Worm (Caenorhabditis elegans) whole organism, young adult: ENCODE data around the gene rrf-3.

Experiments
- B0035.1 ChIP-seq: sonication (generic microtip); optimal IDR thresholded peaks from 2 replicates; lab custom pipeline; 2016; ENCODE audit warnings: missing genetic modification characterization, mild to moderate bottlenecking, missing compliant biosample characterization, missing genotype, missing genetic modification reagents
- C17E4.6 ChIP-seq: fragments of 200-800 bp; sonication (Bioruptor generic); IDR thresholded peaks from 2 replicates; pipeline ENCODE4 v1.3.6; 2022; ENCODE audit warnings: missing genetic modification reagents, missing genetic modification characterization, missing compliant biosample characterization
- D2030.7 ChIP-seq: fragments of 200-800 bp; sonication (Bioruptor generic); IDR thresholded peaks from 2 replicates; pipeline ENCODE4 v1.3.6; 2022; ENCODE audit warnings: missing genetic modification reagents, missing genetic modification characterization, missing compliant biosample characterization
- F23B12.7 ChIP-seq: sonication (generic microtip); optimal IDR thresholded peaks from 2 replicates; lab custom pipeline; 2017; ENCODE audit warnings: missing genetic modification characterization, mild to moderate bottlenecking, missing compliant biosample characterization, antibody characterized with exemption, moderate library complexity; ENCODE audit not compliant: insufficient read depth
- F33H1.4 ChIP-seq: fragments of 200-800 bp; sonication (Bioruptor generic); IDR thresholded peaks from 2 replicates; pipeline ENCODE4 v1.3.6; 2022; ENCODE audit warnings: missing genetic modification reagents, missing genetic modification characterization, missing compliant biosample characterization
- F37B4.10 ChIP-seq: fragments of 200-800 bp; sonication (Bioruptor generic); IDR thresholded peaks from 2 replicates; pipeline ENCODE4 v1.3.6; 2022; ENCODE audit warnings: missing genetic modification characterization, missing compliant biosample characterization
- F39B2.1 ChIP-seq: fragments of 200-800 bp; sonication (Bioruptor generic); IDR thresholded peaks from 2 replicates; pipeline ENCODE4 v1.3.6; 2022; ENCODE audit warnings: missing genetic modification reagents, missing genetic modification characterization, missing compliant biosample characterization
- F49E8.2 ChIP-seq: sonication (generic microtip); optimal IDR thresholded peaks from 3 replicates; lab custom pipeline; 2017; ENCODE audit warnings: missing genetic modification characterization, mild to moderate bottlenecking, missing compliant biosample characterization, antibody characterized with exemption, moderate library complexity; ENCODE audit not compliant: insufficient read depth
- F52B5.7 ChIP-seq: sonication (generic microtip); optimal IDR thresholded peaks from 2 replicates; lab custom pipeline; 2016; ENCODE audit warnings: mild to moderate bottlenecking, missing genetic modification characterization, missing compliant biosample characterization
- F57C9.4 ChIP-seq: sonication (generic microtip); optimal IDR thresholded peaks from 2 replicates; lab custom pipeline; 2017; ENCODE audit warnings: mild to moderate bottlenecking, missing genetic modification characterization, missing compliant biosample characterization
- T07F8.4 ChIP-seq: sonication (generic microtip); optimal IDR thresholded peaks from 2 replicates; lab custom pipeline; 2016; ENCODE audit warnings: mild to moderate bottlenecking, missing genetic modification characterization, moderate library complexity, missing compliant biosample characterization
- Y53G8AR.9 ChIP-seq: fragments of 200-800 bp; sonication (Bioruptor generic); conservative IDR thresholded peaks from 2 replicates; pipeline ENCODE4 v1.3.6; 2022; ENCODE audit warnings: missing genetic modification reagents, missing genetic modification characterization, missing compliant biosample characterization
- Y56A3A.18 ChIP-seq: fragments of 200-800 bp; sonication (Bioruptor generic); IDR thresholded peaks from 2 replicates; pipeline ENCODE4 v1.3.6; 2022; ENCODE audit warnings: missing genetic modification reagents, missing genetic modification characterization, missing compliant biosample characterization
- Y67H2A.10 ChIP-seq: fragments of 200-800 bp; sonication (Bioruptor generic); conservative IDR thresholded peaks from 2 replicates; pipeline ENCODE4 v1.3.6; 2022; ENCODE audit warnings: missing genetic modification reagents, missing genetic modification characterization, missing compliant biosample characterization
- ZK185.1 ChIP-seq: sonication (generic microtip); optimal IDR thresholded peaks from 2 replicates; lab custom pipeline; 2016; ENCODE audit warnings: mild to moderate bottlenecking, missing genetic modification characterization, missing compliant biosample characterization; ENCODE audit not compliant: poor library complexity, severe bottlenecking
- attf-3 ChIP-seq: fragments of 200-800 bp; sonication (Bioruptor generic); conservative IDR thresholded peaks from 2 replicates; pipeline ENCODE4 v1.3.6; 2022; ENCODE audit warnings: missing genetic modification reagents, missing genetic modification characterization, missing compliant biosample characterization
- attf-6 ChIP-seq: fragments of 200-800 bp; sonication (Bioruptor generic); IDR thresholded peaks from 2 replicates; pipeline ENCODE4 v1.3.6; 2022; ENCODE audit warnings: missing genetic modification reagents, missing genetic modification characterization, missing compliant biosample characterization
- bed-1 ChIP-seq: fragments of 200-800 bp; sonication (Bioruptor generic); IDR thresholded peaks from 2 replicates; pipeline ENCODE4 v1.3.6; 2022; ENCODE audit warnings: missing genetic modification reagents, missing genetic modification characterization, missing compliant biosample characterization
- bed-2 ChIP-seq: fragments of 200-800 bp; sonication (Bioruptor generic); IDR thresholded peaks from 2 replicates; pipeline ENCODE4 v1.3.6; 2022; ENCODE audit warnings: missing genetic modification reagents, missing genetic modification characterization, missing compliant biosample characterization
- cebp-2 ChIP-seq: fragments of 200-800 bp; sonication (Bioruptor generic); IDR thresholded peaks from 2 replicates; pipeline ENCODE4 v1.3.6; 2022; ENCODE audit warnings: missing genetic modification characterization, missing compliant biosample characterization
- dox-1 ChIP-seq: fragments of 200-800 bp; sonication (Bioruptor generic); IDR thresholded peaks from 2 replicates; pipeline ENCODE4 v1.3.6; 2022; ENCODE audit warnings: missing genetic modification reagents, missing genetic modification characterization, missing compliant biosample characterization
- dpff-1 ChIP-seq: sonication (generic microtip); optimal IDR thresholded peaks from 2 replicates; lab custom pipeline; 2017; ENCODE audit warnings: mild to moderate bottlenecking, missing genetic modification characterization, missing compliant biosample characterization
- egl-18 ChIP-seq: fragments of 200-800 bp; sonication (Bioruptor generic); IDR thresholded peaks from 2 replicates; pipeline ENCODE4 v1.3.6; 2022; ENCODE audit warnings: missing genetic modification reagents, missing genetic modification characterization, missing compliant biosample characterization
- egrh-3 ChIP-seq: fragments of 200-800 bp; sonication (Bioruptor generic); IDR thresholded peaks from 2 replicates; pipeline ENCODE4 v1.3.6; 2022; ENCODE audit warnings: missing genetic modification reagents, missing genetic modification characterization, missing compliant biosample characterization
- him-1 ChIP-seq: sonication (generic microtip); optimal IDR thresholded peaks from 2 replicates; lab custom pipeline; 2016; ENCODE audit warnings: missing genotype, missing genetic modification reagents, missing genetic modification characterization, missing compliant biosample characterization
- hlh-12 ChIP-seq: sonication (generic microtip); optimal IDR thresholded peaks from 2 replicates; lab custom pipeline; 2016; ENCODE audit warnings: missing genetic modification characterization, missing compliant biosample characterization
- hrde-1 ChIP-seq: sonication (generic microtip); optimal IDR thresholded peaks from 2 replicates; lab custom pipeline; 2016; ENCODE audit warnings: missing genetic modification characterization, mild to moderate bottlenecking, missing compliant biosample characterization, moderate library complexity, missing genotype, missing genetic modification reagents, borderline replicate concordance
- let-526 ChIP-seq: fragments of 200-800 bp; sonication (Bioruptor generic); IDR thresholded peaks from 2 replicates; pipeline ENCODE4 v1.3.6; 2022; ENCODE audit warnings: missing genetic modification reagents, missing genetic modification characterization, missing compliant biosample characterization
- lin-26 ChIP-seq: fragments of 200-800 bp; sonication (Bioruptor generic); IDR thresholded peaks from 2 replicates; pipeline ENCODE4 v1.3.6; 2022; ENCODE audit warnings: missing genetic modification reagents, missing genetic modification characterization, missing compliant biosample characterization
- lin-54 ChIP-seq: fragments of 200-800 bp; sonication (Bioruptor generic); optimal IDR thresholded peaks from 2 replicates; lab custom pipeline; 2018; ENCODE audit warnings: mild to moderate bottlenecking, missing genetic modification characterization, missing compliant biosample characterization
- lir-1 ChIP-seq: fragments of 200-800 bp; sonication (Bioruptor generic); conservative IDR thresholded peaks from 2 replicates; pipeline ENCODE4 v1.3.6; 2022; ENCODE audit warnings: missing genetic modification reagents, missing genetic modification characterization, missing compliant biosample characterization
- lsy-27 ChIP-seq: sonication (generic microtip); optimal IDR thresholded peaks from 2 replicates; lab custom pipeline; 2017; ENCODE audit warnings: missing genetic modification characterization, mild to moderate bottlenecking, missing compliant biosample characterization, antibody characterized with exemption, missing genotype, borderline replicate concordance; ENCODE audit not compliant: insufficient read depth
- mel-28 ChIP-seq: sonication (generic microtip); optimal IDR thresholded peaks from 2 replicates; lab custom pipeline; 2016; ENCODE audit warnings: borderline replicate concordance, mild to moderate bottlenecking, missing genetic modification characterization, missing compliant biosample characterization
- mxl-1 ChIP-seq: sonication (generic microtip); optimal IDR thresholded peaks from 2 replicates; lab custom pipeline; 2016; ENCODE audit warnings: missing genetic modification characterization, missing compliant biosample characterization
- nfya-1 ChIP-seq: sonication (generic microtip); optimal IDR thresholded peaks from 2 replicates; lab custom pipeline; 2017; ENCODE audit warnings: antibody characterized with exemption, missing compliant biosample characterization, missing genetic modification characterization, borderline replicate concordance; ENCODE audit not compliant: insufficient read depth
- nfya-2 ChIP-seq: fragments of 200-800 bp; sonication (Bioruptor generic); IDR thresholded peaks from 2 replicates; pipeline ENCODE4 v1.3.6; 2022; ENCODE audit warnings: missing genetic modification reagents, missing genetic modification characterization, missing compliant biosample characterization
- nhr-120 ChIP-seq: fragments of 200-800 bp; sonication (Bioruptor generic); IDR thresholded peaks from 2 replicates; pipeline ENCODE4 v1.3.6; 2022; ENCODE audit warnings: missing genetic modification characterization, missing compliant biosample characterization
- nhr-80 ChIP-seq: sonication (generic microtip); optimal IDR thresholded peaks from 2 replicates; lab custom pipeline; 2016; ENCODE audit warnings: missing genetic modification characterization, missing compliant biosample characterization
- rcor-1 ChIP-seq: fragments of 200-800 bp; sonication (Bioruptor generic); IDR thresholded peaks from 2 replicates; pipeline ENCODE4 v1.3.6; 2022; ENCODE audit warnings: missing genetic modification reagents, missing genetic modification characterization, missing compliant biosample characterization
- rec-8 ChIP-seq, 2 experiments: sonication (generic microtip); optimal IDR thresholded peaks; 2 replicates each; lab custom pipeline; 2016; ENCODE audit warnings: mild to moderate bottlenecking in 2 of 2, missing genetic modification characterization in 2 of 2, missing genetic modification reagents in 2 of 2, missing genotype in 2 of 2, missing biosample characterization in 1 of 2, missing compliant biosample characterization in 1 of 2, moderate library complexity in 1 of 2
- sea-2 ChIP-seq: fragments of 200-800 bp; sonication (Bioruptor generic); IDR thresholded peaks from 2 replicates; pipeline ENCODE4 v1.3.6; 2022; ENCODE audit warnings: missing genetic modification characterization, missing compliant biosample characterization
- snpc-1.1 ChIP-seq: sonication (generic microtip); optimal IDR thresholded peaks from 2 replicates; lab custom pipeline; 2017; ENCODE audit warnings: missing genetic modification characterization, mild to moderate bottlenecking, missing compliant biosample characterization, antibody characterized with exemption, moderate library complexity, missing genotype, missing genetic modification reagents; ENCODE audit not compliant: insufficient read depth
- somi-1 ChIP-seq: fragments of 200-800 bp; sonication (Bioruptor generic); optimal IDR thresholded peaks from 2 replicates; lab custom pipeline; 2018; ENCODE audit warnings: mild to moderate bottlenecking, missing genetic modification characterization, missing compliant biosample characterization
- tlf-1 ChIP-seq: fragments of 200-800 bp; sonication (Bioruptor generic); optimal IDR thresholded peaks from 2 replicates; lab custom pipeline; 2018; ENCODE audit warnings: mild to moderate bottlenecking, missing genetic modification characterization, missing compliant biosample characterization
- unc-130 ChIP-seq: sonication (generic microtip); optimal IDR thresholded peaks from 2 replicates; lab custom pipeline; 2016; ENCODE audit warnings: missing genetic modification reagents, missing genetic modification characterization, missing compliant biosample characterization
- zfh-2 ChIP-seq: fragments of 200-800 bp; sonication (Bioruptor generic); conservative IDR thresholded peaks from 2 replicates; pipeline ENCODE4 v1.3.6; 2022; ENCODE audit warnings: missing genetic modification reagents, missing genetic modification characterization, missing compliant biosample characterization
- ztf-25 ChIP-seq: fragments of 200-800 bp; sonication (Bioruptor generic); IDR thresholded peaks from 2 replicates; pipeline ENCODE4 v1.3.6; 2022; ENCODE audit warnings: missing genetic modification reagents, missing genetic modification characterization, missing compliant biosample characterization
- ztf-28 ChIP-seq: fragments of 200-800 bp; sonication (Bioruptor generic); IDR thresholded peaks from 2 replicates; pipeline ENCODE4 v1.3.6; 2022; ENCODE audit warnings: missing genetic modification reagents, missing genetic modification characterization, missing compliant biosample characterization

The rrf-3 gene

ce11 chrII:8141135-8141534 lies 21.1 kb upstream of the rrf-3 start (continued):
- TF ChIP-seq attf-3 (no peak), attf-6 (GFP tag; lab: Robert Waterston, UW) (0 out of 2 replicates have a peak, but pooled peaks have one; percentile 58), hlh-12 (tag; lab: Kevin White, UChicago) (no peak), lin-54 (GFP tag; lab: Kevin White, UChicago) (no peak), Y67H2A.10 (GFP tag; lab: Robert Waterston, UW) (no peak), nfya-1 (no peak), nhr-80 (tag; lab: Kevin White, UChicago) (no peak), tlf-1 (GFP tag; lab: Kevin White, UChicago) (no peak), hrde-1 (peak; percentile 16), somi-1 (no peak), T07F8.4 (tag; lab: Kevin White, UChicago) (no peak), unc-130 (GFP tag; lab: Kevin White, UChicago) (no peak), mxl-1 (tag; lab: Kevin White, UChicago) (no peak), egl-18 (GFP tag; lab: Robert Waterston, UW) (no peak), F52B5.7 (tag; lab: Kevin White, UChicago) (peak; percentile 7), snpc-1.1 (no peak), dox-1 (GFP tag; lab: Robert Waterston, UW) (no peak), B0035.1 (no peak), egrh-3 (GFP tag; lab: Robert Waterston, UW) (no peak), let-526 (GFP tag; lab: Robert Waterston, UW) (no peak), nfya-2 (GFP tag; lab: Robert Waterston, UW) (peak; percentile 73; the same call in 1 of the 2 replicates), Y53G8AR.9 (GFP tag; lab: Robert Waterston, UW) (no peak), bed-2 (no peak), F57C9.4 (no peak), lsy-27 (tag; lab: Kevin White, UChicago) (no peak), bed-1 (GFP tag; lab: Robert Waterston, UW) (no peak), F37B4.10 (no peak), zfh-2 (GFP tag; lab: Robert Waterston, UW) (no peak), rec-8 (tag; optimal IDR thresholded peaks at IDR 0.05; lab: Kevin White, UChicago) (no peak), F49E8.2 (tag; lab: Kevin White, UChicago) (no peak), mel-28 (tag; lab: Kevin White, UChicago) (no peak), C17E4.6 (GFP tag; lab: Robert Waterston, UW) (no peak), nhr-120 (GFP tag; lab: Robert Waterston, UW) (no peak), him-1 (tag; lab: Kevin White, UChicago) (no peak), F33H1.4 (GFP tag; lab: Robert Waterston, UW) (no peak), lir-1 (GFP tag; lab: Robert Waterston, UW) (no peak), cebp-2 (no peak), F23B12.7 (tag; lab: Kevin White, UChicago) (no peak), D2030.7 (GFP tag; lab: Robert Waterston, UW) (0 out of 2 replicates have a peak, but pooled peaks have one; percentile 28), F39B2.1 (no peak), ztf-25 (no peak), Y56A3A.18 (GFP tag; lab: Robert Waterston, UW) (no peak), sea-2 (GFP tag; lab: Robert Waterston, UW) (no peak), lin-26 (GFP tag; lab: Robert Waterston, UW) (no peak), dpff-1 (tag; lab: Kevin White, UChicago) (no peak), ztf-28 (no peak), ZK185.1 (tag; lab: Kevin White, UChicago) (no peak), rcor-1 (GFP tag; lab: Robert Waterston, UW) (no peak)
